Worm (Caenorhabditis elegans): ENCODE results near the gene mtp-18.

ce11 chrX:6169252-6169651 lies 37.0 kb downstream of the mtp-18 start, which contains the start of gene T25B2.2:
- TF ChIP-seq flt-1 (GFP tag; IDR thresholded peaks at IDR 0.05) (no peak), klf-2 (GFP tag; conservative IDR thresholded peaks at IDR 0.05) (no peak), med-1 (GFP tag; optimal IDR thresholded peaks at IDR 0.05; ENCODE audit: insufficient read depth) (no peak), ref-1 (GFP tag; conservative IDR thresholded peaks at IDR 0.05) (no peak)
